Worm (Caenorhabditis elegans): ENCODE data around the gene dnc-4.
A peak's percentile ranks its signal among the peaks of the same experiment; 100 is the strongest.

Gene dnc-4

ce11 chrIV:8019772-8020496 is at the start of gene dnc-4:
Gene dnc-4, minus strand, starts transcription at chrIV:8019808.
- TF ChIP-seq ces-1 (GFP tag; optimal IDR thresholded peaks at IDR 0.05) = peak; percentile 75
- TF ChIP-seq ztf-11 (tag; optimal IDR thresholded peaks at IDR 0.05) = no peak
- TF ChIP-seq zip-8 (tag; optimal IDR thresholded peaks at IDR 0.05) = peak; percentile 85
- TF ChIP-seq nhr-2 (tag; optimal IDR thresholded peaks at IDR 0.05) = no peak

ce11 chrIV:8069104-8069503 is 49.5 kb upstream of the dnc-4 start:
- no peak for TF ChIP-seq elt-3 (tag; optimal IDR thresholded peaks at IDR 0.05)
- TF ChIP-seq nhr-2 (tag; optimal IDR thresholded peaks at IDR 0.05) = no peak
- TF ChIP-seq lin-13 (tag; optimal IDR thresholded peaks at IDR 0.05) = no peak
- TF ChIP-seq hlh-1 (tag; optimal IDR thresholded peaks at IDR 0.05) = no peak
- no peak for TF ChIP-seq zip-8 (tag; optimal IDR thresholded peaks at IDR 0.05)
- TF ChIP-seq ztf-11 (tag; optimal IDR thresholded peaks at IDR 0.05) = no peak
- TF ChIP-seq ceh-83 (GFP tag; optimal IDR thresholded peaks at IDR 0.05) = no peak
- no peak for TF ChIP-seq pha-4 (tag; optimal IDR thresholded peaks at IDR 0.05)
- no peak for TF ChIP-seq lin-32 (GFP tag; optimal IDR thresholded peaks at IDR 0.05)
- TF ChIP-seq ceh-39 (tag; optimal IDR thresholded peaks at IDR 0.05) = no peak
- no peak for TF ChIP-seq ces-1 (GFP tag; optimal IDR thresholded peaks at IDR 0.05)
- TF ChIP-seq cnd-1 (tag; optimal IDR thresholded peaks at IDR 0.05) = no peak
- no peak for TF ChIP-seq mls-2 (tag; optimal IDR thresholded peaks at IDR 0.05)
- TF ChIP-seq ham-2 (GFP tag; optimal IDR thresholded peaks at IDR 0.05) = no peak
- TF ChIP-seq unc-120 (tag; optimal IDR thresholded peaks at IDR 0.05; ENCODE audit: poor library complexity, severe bottlenecking) = no peak
- no peak for TF ChIP-seq nhr-28 (tag; optimal IDR thresholded peaks at IDR 0.05)
- TF ChIP-seq unc-62 (GFP tag; optimal IDR thresholded peaks at IDR 0.05) = no peak
- no peak for TF ChIP-seq nhr-237 (tag; optimal IDR thresholded peaks at IDR 0.05)
- TF ChIP-seq ceh-43 (GFP tag; optimal IDR thresholded peaks at IDR 0.05) = no peak

- TF ChIP-seq nhr-76 (tag; optimal IDR thresholded peaks at IDR 0.05) (no peak), ham-2 (GFP tag; optimal IDR thresholded peaks at IDR 0.05) (no peak), bed-3 (GFP tag; optimal IDR thresholded peaks at IDR 0.05) (no peak), hlh-1 (tag; optimal IDR thresholded peaks at IDR 0.05) (peak; percentile 97), unc-62 (GFP tag; optimal IDR thresholded peaks at IDR 0.05) (peak; percentile 38), lin-32 (GFP tag; optimal IDR thresholded peaks at IDR 0.05) (peak; percentile 72), ceh-83 (GFP tag; optimal IDR thresholded peaks at IDR 0.05) (no peak), sem-2 (GFP tag; optimal IDR thresholded peaks at IDR 0.05) (no peak), snpc-4 (tag; optimal IDR thresholded peaks at IDR 0.05) (no peak), unc-39 (tag; optimal IDR thresholded peaks at IDR 0.05) (no peak), ces-1 (GFP tag; optimal IDR thresholded peaks at IDR 0.05) (no peak), M03D4.4 (tag; optimal IDR thresholded peaks at IDR 0.05) (no peak), pha-4 (tag; optimal IDR thresholded peaks at IDR 0.05) (no peak), lin-13 (tag; optimal IDR thresholded peaks at IDR 0.05) (no peak), nhr-237 (tag; optimal IDR thresholded peaks at IDR 0.05) (no peak)
These were observed 48.7 kb upstream of the dnc-4 start for ce11 chrIV:8068280-8068679.

ce11 chrIV:8067745-8068144 is 48.1 kb upstream of the dnc-4 start:
- TF ChIP-seq ceh-43 (GFP tag; optimal IDR thresholded peaks at IDR 0.05) (no peak), mls-2 (tag; optimal IDR thresholded peaks at IDR 0.05) (peak; percentile 34)

- TF ChIP-seq lsy-2 (tag; optimal IDR thresholded peaks at IDR 0.05) (peak; percentile 24), unc-120 (tag; optimal IDR thresholded peaks at IDR 0.05; ENCODE audit: poor library complexity, severe bottlenecking) (peak; percentile 77), elt-1 (tag; optimal IDR thresholded peaks at IDR 0.05; ENCODE audit: borderline replicate concordance, insufficient read depth) (no peak), lin-32 (GFP tag; optimal IDR thresholded peaks at IDR 0.05) (no peak), unc-62 (GFP tag; optimal IDR thresholded peaks at IDR 0.05) (peak; percentile 8), ztf-11 (tag; optimal IDR thresholded peaks at IDR 0.05) (peak; percentile 34), mep-1 (tag; optimal IDR thresholded peaks at IDR 0.05) (peak; percentile 30), sptf-1 (tag; optimal IDR thresholded peaks at IDR 0.05) (peak; percentile 71), tbx-8 (GFP tag; optimal IDR thresholded peaks at IDR 0.05) (no peak), ces-1 (GFP tag; optimal IDR thresholded peaks at IDR 0.05) (peak; percentile 48), drap-1 (GFP tag; optimal IDR thresholded peaks at IDR 0.05) (peak; percentile 15), M03D4.4 (tag; optimal IDR thresholded peaks at IDR 0.05) (peak; percentile 36), ceh-83 (GFP tag; optimal IDR thresholded peaks at IDR 0.05) (no peak), ham-2 (GFP tag; optimal IDR thresholded peaks at IDR 0.05) (peak; percentile 29), pha-4 (tag; optimal IDR thresholded peaks at IDR 0.05) (peak; percentile 19), mls-2 (tag; optimal IDR thresholded peaks at IDR 0.05) (peak; percentile 58)
These were observed 47.0 kb upstream of the dnc-4 start for ce11 chrIV:8066598-8066997.
